Worm (Caenorhabditis elegans) whole organism, L4 larva: ENCODE results near the gene wbp-2.
A peak's percentile ranks its signal among the peaks of the same experiment; 100 is the strongest.

Experiments used
- F10B5.3 ChIP-seq: sonication (generic microtip); optimal IDR thresholded peaks from 2 replicates; lab custom pipeline; 2016; ENCODE audit warnings: mild to moderate bottlenecking, missing genetic modification characterization, missing compliant biosample characterization
- T20F7.1 ChIP-seq: fragments of 200-800 bp; sonication (Bioruptor generic); optimal IDR thresholded peaks from 2 replicates; lab custom pipeline; 2018; ENCODE audit warnings: mild to moderate bottlenecking, missing genetic modification characterization, missing compliant biosample characterization
- Y105C5A.15 ChIP-seq: fragments of 200-800 bp; sonication (Bioruptor generic); IDR thresholded peaks from 2 replicates; pipeline ENCODE4 v1.3.6; 2022; ENCODE audit warnings: missing genetic modification characterization, missing compliant biosample characterization
- Y48G9A.11 ChIP-seq: fragments of 200-800 bp; sonication (Bioruptor generic); IDR thresholded peaks from 2 replicates; pipeline ENCODE4 v1.3.6; 2022; ENCODE audit warnings: missing genetic modification reagents, missing genetic modification characterization, missing compliant biosample characterization
- ZK337.2 ChIP-seq: fragments of 200-800 bp; sonication (Bioruptor generic); IDR thresholded peaks from 2 replicates; pipeline ENCODE4 v1.3.6; 2022; ENCODE audit warnings: missing genetic modification reagents, missing genetic modification characterization, missing compliant biosample characterization
- ZK546.5 ChIP-seq, 2 experiments: sonication (generic microtip); optimal IDR thresholded peaks; 2 replicates each; lab custom pipeline; 2017; ENCODE audit warnings: missing biosample characterization in 2 of 2, missing genetic modification characterization in 2 of 2
- aha-1 ChIP-seq: fragments of 150-350 bp; peaks from one replicate; lab custom pipeline; 2014; ENCODE audit warnings: missing biosample characterization, missing genetic modification characterization
- ama-1 ChIP-seq: fragments of 150-350 bp; optimal IDR thresholded peaks from 2 replicates; lab custom pipeline; 2014; ENCODE audit warnings: inconsistent platforms, mixed read lengths
- ceh-20 ChIP-seq: fragments of 200-800 bp; sonication (Bioruptor generic); IDR thresholded peaks from 2 replicates; pipeline ENCODE4 v1.3.6; 2022; ENCODE audit warnings: missing genetic modification reagents, missing genetic modification characterization, missing compliant biosample characterization
- ces-1 ChIP-seq: fragments of 150-350 bp; sonication (generic microtip); optimal IDR thresholded peaks from 4 replicates; lab custom pipeline; 2014; ENCODE audit warnings: missing biosample characterization, missing genetic modification reagents, missing genetic modification characterization
- ctbp-1 ChIP-seq: fragments of 200-800 bp; sonication (Bioruptor generic); IDR thresholded peaks from 2 replicates; pipeline ENCODE4 v1.3.6; 2022; ENCODE audit warnings: missing genetic modification reagents, missing genetic modification characterization, missing compliant biosample characterization
- daf-16 ChIP-seq, 3 experiments: sonication (generic microtip); optimal IDR thresholded peaks; 2 replicates each; lab custom pipeline; 2016 to 2017; ENCODE audit warnings: missing genetic modification characterization in 3 of 3, missing genetic modification reagents in 3 of 3, mild to moderate bottlenecking in 2 of 3, missing compliant biosample characterization in 2 of 3, missing biosample characterization in 1 of 3, moderate library complexity in 1 of 3
- dmd-6 ChIP-seq: fragments of 200-800 bp; sonication (Bioruptor generic); IDR thresholded peaks from 2 replicates; pipeline ENCODE4 v1.3.6; 2022; ENCODE audit warnings: missing genetic modification reagents, missing genetic modification characterization, missing compliant biosample characterization
- dmd-9 ChIP-seq: fragments of 200-800 bp; sonication (Bioruptor generic); IDR thresholded peaks from 2 replicates; pipeline ENCODE4 v1.3.6; 2022; ENCODE audit warnings: missing genetic modification reagents, missing genetic modification characterization, missing compliant biosample characterization
- dpl-1 ChIP-seq: fragments of 150-350 bp; optimal IDR thresholded peaks from 2 replicates; lab custom pipeline; 2014; ENCODE audit warnings: missing biosample characterization, missing genetic modification reagents, missing genetic modification characterization
- duxl-1 ChIP-seq: sonication (generic microtip); optimal IDR thresholded peaks from 2 replicates; lab custom pipeline; 2016; ENCODE audit warnings: mild to moderate bottlenecking, missing genetic modification characterization, moderate library complexity, missing compliant biosample characterization; ENCODE audit not compliant: poor library complexity
- dve-1 ChIP-seq: sonication (generic microtip); optimal IDR thresholded peaks from 2 replicates; lab custom pipeline; 2017; ENCODE audit warnings: antibody characterized with exemption, mild to moderate bottlenecking, missing genetic modification characterization, missing compliant biosample characterization; ENCODE audit not compliant: insufficient read depth
- egl-43 ChIP-seq: fragments of 200-800 bp; sonication (Bioruptor generic); IDR thresholded peaks from 2 replicates; pipeline ENCODE4 v1.3.6; 2022; ENCODE audit warnings: missing genetic modification reagents, missing genetic modification characterization, missing compliant biosample characterization
- hlh-11 ChIP-seq: fragments of 200-800 bp; sonication (Bioruptor generic); optimal IDR thresholded peaks from 2 replicates; lab custom pipeline; 2018; ENCODE audit warnings: mild to moderate bottlenecking, missing genetic modification characterization, missing compliant biosample characterization
- hlh-30 ChIP-seq: sonication (generic microtip); optimal IDR thresholded peaks from 2 replicates; lab custom pipeline; 2017; ENCODE audit warnings: antibody characterized with exemption, mild to moderate bottlenecking, missing genetic modification characterization, missing compliant biosample characterization; ENCODE audit not compliant: insufficient read depth
- lim-7 ChIP-seq: fragments of 200-800 bp; sonication (Bioruptor generic); IDR thresholded peaks from 2 replicates; pipeline ENCODE4 v1.3.6; 2022; ENCODE audit warnings: missing genetic modification characterization, missing compliant biosample characterization
- lin-1 ChIP-seq: fragments of 200-800 bp; sonication (Bioruptor generic); IDR thresholded peaks from 2 replicates; pipeline ENCODE4 v1.3.6; 2022; ENCODE audit warnings: missing genetic modification reagents, missing genetic modification characterization, missing compliant biosample characterization
- lin-13 ChIP-seq: fragments of 150-350 bp; optimal IDR thresholded peaks from 2 replicates; lab custom pipeline; 2014; ENCODE audit warnings: missing biosample characterization, missing genetic modification reagents, missing genetic modification characterization
- lin-15B ChIP-seq: fragments of 150-350 bp; sonication (generic microtip); optimal IDR thresholded peaks from 3 replicates; lab custom pipeline; 2014; ENCODE audit warnings: missing biosample characterization, missing genetic modification characterization
- lin-29 ChIP-seq: fragments of 200-800 bp; sonication (Bioruptor generic); IDR thresholded peaks from 2 replicates; pipeline ENCODE4 v1.3.6; 2022; ENCODE audit warnings: missing genetic modification reagents, missing genetic modification characterization, missing compliant biosample characterization
- lin-38 ChIP-seq: fragments of 200-800 bp; sonication (Bioruptor generic); IDR thresholded peaks from 2 replicates; pipeline ENCODE4 v1.3.6; 2022; ENCODE audit warnings: missing genetic modification reagents, missing genetic modification characterization, missing compliant biosample characterization
- lsy-2 ChIP-seq, 2 experiments: fragments of 150-350 bp in 1 of 2; sonication (generic microtip) in 1 of 2; optimal IDR thresholded peaks; 2 replicates each; lab custom pipeline; 2014 to 2017; ENCODE audit warnings: missing biosample characterization in 2 of 2, missing genetic modification characterization in 2 of 2
- madf-9 ChIP-seq: fragments of 200-800 bp; sonication (Bioruptor generic); conservative IDR thresholded peaks from 2 replicates; pipeline ENCODE4 v1.3.6; 2022; ENCODE audit warnings: missing genetic modification reagents, missing genetic modification characterization, missing compliant biosample characterization
- mdt-29 ChIP-seq: fragments of 200-800 bp; sonication (Bioruptor generic); IDR thresholded peaks from 2 replicates; pipeline ENCODE4 v1.3.6; 2022; ENCODE audit warnings: missing genetic modification reagents, missing genetic modification characterization, missing compliant biosample characterization
- mes-2 ChIP-seq: sonication (generic microtip); optimal IDR thresholded peaks from 2 replicates; lab custom pipeline; 2016; ENCODE audit warnings: missing genotype, mild to moderate bottlenecking, missing genetic modification characterization, missing compliant biosample characterization; ENCODE audit not compliant: poor library complexity, severe bottlenecking
- mxl-3 ChIP-seq: fragments of 200-800 bp; sonication (Bioruptor generic); optimal IDR thresholded peaks from 2 replicates; lab custom pipeline; 2018; ENCODE audit warnings: mild to moderate bottlenecking, missing genetic modification characterization, missing compliant biosample characterization
- nhr-10 ChIP-seq: fragments of 150-350 bp; optimal IDR thresholded peaks from 2 replicates; lab custom pipeline; 2014; ENCODE audit warnings: missing biosample characterization, missing genetic modification characterization
- nhr-237 ChIP-seq: sonication (generic microtip); optimal IDR thresholded peaks from 2 replicates; lab custom pipeline; 2017; ENCODE audit warnings: missing biosample characterization, missing genetic modification characterization
- nhr-48 ChIP-seq: sonication (generic microtip); optimal IDR thresholded peaks from 2 replicates; lab custom pipeline; 2016; ENCODE audit warnings: mild to moderate bottlenecking, missing genetic modification characterization, missing compliant biosample characterization
- nhr-6 ChIP-seq: fragments of 150-350 bp; optimal IDR thresholded peaks from 2 replicates; lab custom pipeline; 2014; ENCODE audit warnings: missing biosample characterization, missing genetic modification characterization
- nhr-76 ChIP-seq: fragments of 150-350 bp; optimal IDR thresholded peaks from 2 replicates; lab custom pipeline; 2014; ENCODE audit warnings: missing biosample characterization, missing genetic modification characterization
- pha-4 ChIP-seq, 2 experiments: fragments of 150-350 bp in 1 of 2; fragments of 200-800 bp in 1 of 2; sonication (Bioruptor generic) in 1 of 2; IDR thresholded peaks in 1 of 2; optimal IDR thresholded peaks in 1 of 2; 2 replicates each; pipeline versions ENCODE4 v1.3.6 to Lab custom; 2014 to 2022; ENCODE audit warnings: missing genetic modification characterization in 2 of 2, missing genetic modification reagents in 2 of 2, missing biosample characterization in 1 of 2, missing compliant biosample characterization in 1 of 2
- pqm-1 ChIP-seq: sonication (generic microtip); optimal IDR thresholded peaks from 2 replicates; lab custom pipeline; 2017; ENCODE audit warnings: missing biosample characterization, missing genetic modification characterization
- set-16 ChIP-seq: fragments of 200-800 bp; sonication (Bioruptor generic); IDR thresholded peaks from 2 replicates; pipeline ENCODE4 v1.3.6; 2022; ENCODE audit warnings: missing genetic modification reagents, missing genetic modification characterization, missing compliant biosample characterization
- snpc-1.2 ChIP-seq: fragments of 200-800 bp; sonication (Bioruptor generic); IDR thresholded peaks from 2 replicates; pipeline ENCODE4 v1.3.6; 2022; ENCODE audit warnings: missing genetic modification reagents, missing genetic modification characterization, missing compliant biosample characterization
- snpc-4 ChIP-seq: fragments of 150-350 bp; optimal IDR thresholded peaks from 2 replicates; lab custom pipeline; 2014; ENCODE audit warnings: missing biosample characterization, missing genetic modification characterization
- spr-1 ChIP-seq: sonication (generic microtip); optimal IDR thresholded peaks from 2 replicates; lab custom pipeline; 2016; ENCODE audit warnings: mild to moderate bottlenecking, missing genetic modification characterization, missing compliant biosample characterization
- unc-62 ChIP-seq, 3 experiments: fragments of 150-350 bp in 1 of 3; sonication (generic microtip); optimal IDR thresholded peaks in 2 of 3; peaks in 1 of 3; 1 replicate in 1 of 3; 2 replicates in 2 of 3; lab custom pipeline; 2014 to 2017; ENCODE audit warnings: missing biosample characterization in 3 of 3, missing genetic modification characterization in 3 of 3, missing genetic modification reagents in 3 of 3, missing genotype in 1 of 3
- ztf-11 ChIP-seq: fragments of 150-350 bp; optimal IDR thresholded peaks from 2 replicates; lab custom pipeline; 2014; ENCODE audit warnings: missing biosample characterization, missing genetic modification characterization
- ztf-7 ChIP-seq: fragments of 150-350 bp; optimal IDR thresholded peaks from 2 replicates; lab custom pipeline; 2014; ENCODE audit warnings: missing biosample characterization, missing genetic modification characterization

The wbp-2 gene

ce11 chrII:9319058-9319915, 10.3 kb upstream of the wbp-2 start, which contains the start of the genes csa-1 and wdfy-2:
TSS of gene csa-1 (minus strand) at chrII:9319726.
TSS of gene wdfy-2 (plus strand) at chrII:9319865.
- TF ChIP-seq mxl-3 (peak; percentile 26), lin-1 (GFP tag; lab: Robert Waterston, UW) (no peak), ZK337.2 (GFP tag; lab: Robert Waterston, UW) (no peak), ceh-20 (GFP tag; lab: Robert Waterston, UW) (no peak), aha-1 (tag; lab: Kevin White, UChicago) (peak; percentile 74), dmd-6 (GFP tag; lab: Robert Waterston, UW) (no peak), unc-62 (GFP tag; optimal IDR thresholded peaks at IDR 0.05 in 1 of 2; lab: Kevin White, UChicago) (no peak), unc-62 (tag; optimal IDR thresholded peaks at IDR 0.05; lab: Kevin White, UChicago) (no peak), ztf-11 (tag; lab: Kevin White, UChicago) (no peak), nhr-76 (tag; lab: Kevin White, UChicago) (no peak), snpc-4 (no peak), dpl-1 (peak; percentile 61), mes-2 (tag; lab: Kevin White, UChicago) (peak; percentile 66), madf-9 (GFP tag; lab: Robert Waterston, UW) (no peak), hlh-11 (tag; lab: Kevin White, UChicago) (no peak), lsy-2 (tag; optimal IDR thresholded peaks at IDR 0.05; lab: Kevin White, UChicago) (peak in 1 of 2 experiments; percentile 23), duxl-1 (tag; lab: Kevin White, UChicago) (no peak)

ce11 chrII:9322870-9323349, 6.7 kb upstream of the wbp-2 start, which contains the start of gene rab-39:
TSS of gene rab-39 (minus strand) at chrII:9322920.
- TF ChIP-seq lin-13, result no peak
- peak; percentile 2 for TF ChIP-seq ces-1
- TF ChIP-seq dve-1 (tag; lab: Kevin White, UChicago), result no peak
- TF ChIP-seq dpl-1, result peak; percentile 26
- no peak for TF ChIP-seq daf-16 (GFP tag; optimal IDR thresholded peaks at IDR 0.05; lab: Kevin White, UChicago)
- TF ChIP-seq daf-16 (tag; optimal IDR thresholded peaks at IDR 0.05; lab: Kevin White, UChicago), result no peak
- TF ChIP-seq ceh-20 (GFP tag; lab: Robert Waterston, UW), result no peak
- no peak for TF ChIP-seq dmd-9 (GFP tag; lab: Robert Waterston, UW)
- no peak for TF ChIP-seq Y48G9A.11
- TF ChIP-seq pha-4 (GFP tag; IDR thresholded peaks at IDR 0.05; lab: Robert Waterston, UW), result no peak
- no peak for TF ChIP-seq pha-4 (tag; optimal IDR thresholded peaks at IDR 0.05; lab: Kevin White, UChicago)
- no peak for TF ChIP-seq pqm-1 (tag; lab: Kevin White, UChicago)
- TF ChIP-seq nhr-6 (tag; lab: Kevin White, UChicago), result no peak
- no peak for TF ChIP-seq mdt-29 (GFP tag; lab: Robert Waterston, UW)
- TF ChIP-seq lin-38 (GFP tag; lab: Robert Waterston, UW), result no peak
- TF ChIP-seq hlh-30 (tag; lab: Kevin White, UChicago), result peak; percentile 82
- TF ChIP-seq mxl-3, result no peak
- TF ChIP-seq snpc-1.2 (GFP tag; lab: Robert Waterston, UW), result no peak
- no peak for TF ChIP-seq F10B5.3 (tag; lab: Kevin White, UChicago)
- no peak for TF ChIP-seq ZK546.5 (tag; optimal IDR thresholded peaks at IDR 0.05; lab: Kevin White, UChicago)
- no peak for TF ChIP-seq ctbp-1 (GFP tag; lab: Robert Waterston, UW)
- no peak for TF ChIP-seq Y105C5A.15 (GFP tag; lab: Robert Waterston, UW)
- TF ChIP-seq egl-43 (GFP tag; lab: Robert Waterston, UW), result no peak
- no peak for TF ChIP-seq nhr-48 (tag; lab: Kevin White, UChicago)
- TF ChIP-seq nhr-237 (tag; lab: Kevin White, UChicago), result no peak
- no peak for TF ChIP-seq lim-7 (GFP tag; lab: Robert Waterston, UW)
- peak; percentile 53 for TF ChIP-seq hlh-11 (tag; lab: Kevin White, UChicago)
- no peak for TF ChIP-seq lin-29 (GFP tag; lab: Robert Waterston, UW)
- TF ChIP-seq ztf-7 (tag; lab: Kevin White, UChicago), result no peak
- TF ChIP-seq ZK337.2 (GFP tag; lab: Robert Waterston, UW), result no peak
- TF ChIP-seq spr-1 (tag; lab: Kevin White, UChicago), result no peak
- no peak for TF ChIP-seq lin-15B (tag; lab: Kevin White, UChicago)
- TF ChIP-seq set-16, result no peak
- TF ChIP-seq ama-1 (lab: Kevin White, UChicago), result no peak
- no peak for TF ChIP-seq unc-62 (GFP tag; optimal IDR thresholded peaks at IDR 0.05 in 1 of 2; lab: Kevin White, UChicago)
- no peak for TF ChIP-seq unc-62 (tag; optimal IDR thresholded peaks at IDR 0.05; lab: Kevin White, UChicago)
- no peak for TF ChIP-seq T20F7.1 (GFP tag; lab: Kevin White, UChicago)
- no peak for TF ChIP-seq nhr-10
